Fruit fly (Drosophila melanogaster) whole organism, prepupa: Measurements from ENCODE around the gene CG33490.

ENCODE experiments used
- Blimp-1 ChIP-seq: fragments of 200-800 bp; sonication (Bioruptor generic); optimal IDR thresholded peaks from 3 replicates; lab custom pipeline; 2017; ENCODE audit warnings: missing biosample characterization, missing genetic modification characterization, mild to moderate bottlenecking, moderate library complexity, missing genetic modification reagents
- CG10631 ChIP-seq: fragments of 200-800 bp; sonication (Bioruptor generic); optimal IDR thresholded peaks from 2 replicates; lab custom pipeline; 2016; ENCODE audit warnings: missing biosample characterization, missing genetic modification characterization
- CG11294 ChIP-seq: fragments of 200-800 bp; sonication (Bioruptor generic); IDR thresholded peaks from 2 replicates; pipeline ENCODE4 v1.3.6; 2022; ENCODE audit warnings: missing biosample characterization, missing genetic modification characterization
- CG11762 ChIP-seq: fragments of 200-800 bp; sonication (Bioruptor generic); optimal IDR thresholded peaks from 3 replicates; lab custom pipeline; 2016; ENCODE audit warnings: missing biosample characterization, missing genetic modification characterization; ENCODE audit not compliant: insufficient read depth
- CG11902 ChIP-seq: fragments of 200-800 bp; sonication (Bioruptor generic); optimal IDR thresholded peaks from 3 replicates; lab custom pipeline; 2016; ENCODE audit warnings: missing biosample characterization, missing genetic modification characterization
- CG15336 ChIP-seq: fragments of 200-800 bp; sonication (Bioruptor generic); IDR thresholded peaks from 2 replicates; pipeline ENCODE4 v1.3.6; 2022; ENCODE audit warnings: missing biosample characterization, missing genetic modification characterization
- CG16779 ChIP-seq: fragments of 200-800 bp; sonication (Bioruptor generic); optimal IDR thresholded peaks from 3 replicates; lab custom pipeline; 2017; ENCODE audit warnings: missing biosample characterization, mild to moderate bottlenecking, missing genetic modification characterization
- CG31627 ChIP-seq: fragments of 200-800 bp; sonication (Bioruptor generic); optimal IDR thresholded peaks from 3 replicates; lab custom pipeline; 2016; ENCODE audit warnings: missing biosample characterization, missing genetic modification characterization
- CG32006 ChIP-seq: fragments of 200-800 bp; sonication (Bioruptor generic); optimal IDR thresholded peaks from 3 replicates; lab custom pipeline; 2017; ENCODE audit warnings: missing biosample characterization, mild to moderate bottlenecking, missing genetic modification characterization
- CG34406 ChIP-seq: fragments of 200-800 bp; sonication (Bioruptor generic); optimal IDR thresholded peaks from 3 replicates; lab custom pipeline; 2016; ENCODE audit warnings: missing biosample characterization, missing genetic modification characterization
- CG3919 ChIP-seq: fragments of 200-800 bp; sonication (Bioruptor generic); optimal IDR thresholded peaks from 3 replicates; lab custom pipeline; 2016; ENCODE audit warnings: missing biosample characterization, missing genetic modification characterization
- CG4318 ChIP-seq: fragments of 200-800 bp; sonication (Bioruptor generic); optimal IDR thresholded peaks from 3 replicates; lab custom pipeline; 2017; ENCODE audit warnings: missing biosample characterization, mild to moderate bottlenecking, missing genetic modification characterization
- CG6163 ChIP-seq: fragments of 200-800 bp; sonication (Bioruptor generic); IDR thresholded peaks from 3 replicates; pipeline ENCODE4 v1.3.6; 2022; ENCODE audit warnings: missing biosample characterization, missing genetic modification characterization
- CG6276 ChIP-seq: fragments of 200-800 bp; sonication (Bioruptor generic); optimal IDR thresholded peaks from 2 replicates; lab custom pipeline; 2017; ENCODE audit warnings: missing biosample characterization, mild to moderate bottlenecking, missing genetic modification characterization
- CG6792 ChIP-seq: fragments of 200-800 bp; sonication (Bioruptor generic); optimal IDR thresholded peaks from 3 replicates; lab custom pipeline; 2016; ENCODE audit warnings: missing biosample characterization, missing genetic modification characterization
- CG6808 ChIP-seq: fragments of 200-800 bp; sonication (Bioruptor generic); optimal IDR thresholded peaks from 3 replicates; lab custom pipeline; 2017; ENCODE audit warnings: missing biosample characterization, missing genetic modification characterization, mild to moderate bottlenecking, moderate library complexity, missing genetic modification reagents
- CG8319 ChIP-seq: fragments of 200-800 bp; sonication (Bioruptor generic); optimal IDR thresholded peaks from 3 replicates; lab custom pipeline; 2016; ENCODE audit warnings: missing biosample characterization, missing genetic modification characterization
- CG8632 ChIP-seq: fragments of 200-800 bp; sonication (Bioruptor generic); optimal IDR thresholded peaks from 3 replicates; lab custom pipeline; 2016; ENCODE audit warnings: missing biosample characterization, missing genetic modification characterization
- CG9139 ChIP-seq: fragments of 200-800 bp; sonication (Bioruptor generic); optimal IDR thresholded peaks from 3 replicates; lab custom pipeline; 2017; ENCODE audit warnings: missing biosample characterization, mild to moderate bottlenecking, missing genetic modification characterization
- Hr38 ChIP-seq: sonication (Bioruptor generic); optimal IDR thresholded peaks from 2 replicates; lab custom pipeline; 2016; ENCODE audit warnings: missing biosample characterization, missing genetic modification characterization
- Hr39 ChIP-seq: fragments of 200-800 bp; sonication (Bioruptor generic); optimal IDR thresholded peaks from 2 replicates; lab custom pipeline; 2016; ENCODE audit warnings: missing biosample characterization, missing genetic modification characterization
- Hr4 ChIP-seq: fragments of 200-800 bp; sonication (Bioruptor generic); optimal IDR thresholded peaks from 3 replicates; lab custom pipeline; 2016; ENCODE audit warnings: missing biosample characterization, missing genetic modification characterization
- Lpt ChIP-seq: fragments of 200-800 bp; sonication (Bioruptor generic); optimal IDR thresholded peaks from 3 replicates; lab custom pipeline; 2016; ENCODE audit warnings: missing biosample characterization, missing genetic modification characterization
- OdsH ChIP-seq: fragments of 200-800 bp; sonication (Bioruptor generic); optimal IDR thresholded peaks from 3 replicates; lab custom pipeline; 2016; ENCODE audit warnings: missing biosample characterization, missing genetic modification characterization
- Sox102F ChIP-seq: fragments of 200-800 bp; sonication (Bioruptor generic); optimal IDR thresholded peaks from 2 replicates; lab custom pipeline; 2016; ENCODE audit warnings: missing biosample characterization, mild to moderate bottlenecking, missing genetic modification characterization
- Sox15 ChIP-seq: fragments of 200-800 bp; sonication (Bioruptor generic); optimal IDR thresholded peaks from 3 replicates; lab custom pipeline; 2016; ENCODE audit warnings: missing biosample characterization, missing genetic modification characterization
- achi ChIP-seq: fragments of 200-800 bp; sonication (Bioruptor generic); optimal IDR thresholded peaks from 3 replicates; lab custom pipeline; 2016; ENCODE audit warnings: missing biosample characterization, missing genetic modification characterization
- acj6 ChIP-seq: fragments of 200-800 bp; sonication (Bioruptor generic); optimal IDR thresholded peaks from 3 replicates; lab custom pipeline; 2016; ENCODE audit warnings: missing biosample characterization, missing genetic modification characterization
- dac ChIP-seq: fragments of 200-800 bp; sonication (Bioruptor generic); optimal IDR thresholded peaks from 2 replicates; lab custom pipeline; 2017; ENCODE audit warnings: missing biosample characterization, mild to moderate bottlenecking, missing genetic modification characterization
- dsx ChIP-seq: fragments of 200-800 bp; optimal IDR thresholded peaks from 3 replicates; lab custom pipeline; 2019; ENCODE audit warnings: missing biosample characterization, mild to moderate bottlenecking, missing genetic modification characterization, moderate library complexity; ENCODE audit not compliant: poor library complexity, severe bottlenecking
- fd85E ChIP-seq: fragments of 200-800 bp; sonication (Bioruptor generic); optimal IDR thresholded peaks from 3 replicates; lab custom pipeline; 2016; ENCODE audit warnings: missing biosample characterization, missing genetic modification characterization
- fkh ChIP-seq: fragments of 200-800 bp; sonication (Bioruptor generic); optimal IDR thresholded peaks from 3 replicates; lab custom pipeline; 2017; ENCODE audit warnings: missing biosample characterization, mild to moderate bottlenecking, missing genetic modification characterization, moderate library complexity
- lz ChIP-seq: fragments of 200-800 bp; sonication (Bioruptor generic); optimal IDR thresholded peaks from 3 replicates; lab custom pipeline; 2016; ENCODE audit warnings: missing biosample characterization, missing genetic modification characterization
- net ChIP-seq: fragments of 200-800 bp; sonication (Bioruptor generic); optimal IDR thresholded peaks from 3 replicates; lab custom pipeline; 2016; ENCODE audit warnings: missing biosample characterization, missing genetic modification characterization
- pdm3 ChIP-seq: fragments of 200-800 bp; sonication (Bioruptor generic); optimal IDR thresholded peaks from 3 replicates; lab custom pipeline; 2016; ENCODE audit warnings: missing biosample characterization, missing genetic modification characterization
- spab ChIP-seq: fragments of 200-800 bp; sonication (Bioruptor generic); optimal IDR thresholded peaks from 2 replicates; lab custom pipeline; 2017; ENCODE audit warnings: missing biosample characterization, mild to moderate bottlenecking, missing genetic modification characterization, missing genetic modification reagents
- ss ChIP-seq, 2 experiments: fragments of 200-800 bp; sonication (Bioruptor generic); optimal IDR thresholded peaks; 2 replicates in 1 of 2; 3 replicates in 1 of 2; lab custom pipeline; 2017 to 2018; ENCODE audit warnings: mild to moderate bottlenecking in 2 of 2, missing biosample characterization in 2 of 2, missing genetic modification characterization in 2 of 2, moderate library complexity in 1 of 2
- svp ChIP-seq: fragments of 200-800 bp; sonication (Bioruptor generic); peaks from one replicate; lab custom pipeline; 2016; ENCODE audit warnings: missing biosample characterization, missing genetic modification characterization
- topi ChIP-seq: fragments of 200-800 bp; sonication (Bioruptor generic); optimal IDR thresholded peaks from 3 replicates; lab custom pipeline; 2016; ENCODE audit warnings: missing biosample characterization, missing genetic modification characterization

CG33490 gene

DNA sequence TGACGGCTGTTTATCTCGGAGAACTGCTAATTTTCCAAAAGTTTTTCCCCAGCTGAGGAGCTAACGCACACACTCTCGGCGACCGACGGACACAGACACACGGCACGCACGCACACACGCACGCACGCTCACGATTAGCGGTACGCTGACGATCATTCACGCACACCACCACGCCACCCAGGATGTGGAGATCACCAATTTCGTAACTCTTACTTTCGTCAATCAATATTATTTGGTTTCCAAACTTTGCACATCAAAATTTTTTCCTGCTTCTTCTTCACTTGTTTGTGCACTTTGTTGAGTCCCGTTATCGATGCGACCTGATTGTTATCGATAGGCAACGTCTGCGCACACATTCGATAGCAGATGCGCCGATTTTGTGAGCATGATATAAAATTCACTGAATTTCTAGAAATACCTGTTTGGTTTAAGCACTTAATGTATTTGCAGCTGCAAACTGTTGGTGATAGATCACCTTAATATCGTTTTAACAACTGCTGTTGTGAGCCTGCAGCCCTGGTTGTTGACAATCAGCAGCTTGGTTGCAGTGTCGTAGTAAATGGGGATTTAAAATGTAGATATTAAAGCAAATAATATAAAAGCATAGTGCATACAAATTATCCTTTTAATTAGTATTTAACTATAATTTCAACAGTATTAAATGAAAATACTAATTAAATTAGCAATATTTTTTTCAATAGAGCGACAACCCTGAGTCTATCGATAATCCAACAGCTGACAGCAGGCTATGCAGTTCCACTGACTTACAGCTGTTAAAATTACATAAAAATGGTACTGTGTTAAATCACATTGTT lies 12.3 kb downstream of the CG33490 start, which contains the start of the genes CG7394 and Mob2 (continued):
- TF ChIP-seq CG34406 (GFP tag; lab: Kevin White, UChicago) (peak; percentile 89), ss (GFP tag; optimal IDR thresholded peaks at IDR 0.05; lab: Kevin White, UChicago) (peak; percentile 48 to 69), achi (GFP tag; lab: Kevin White, UChicago) (peak; percentile 93), CG11762 (GFP tag; lab: Kevin White, UChicago) (peak; percentile 68), CG6808 (GFP tag; lab: Kevin White, UChicago) (peak; percentile 70), CG6276 (GFP tag; lab: Kevin White, UChicago) (peak; percentile 27), CG16779 (tag; lab: Kevin White, UChicago) (no peak), spab (GFP tag; lab: Kevin White, UChicago) (peak; percentile 40), Sox15 (GFP tag; lab: Kevin White, UChicago) (peak; percentile 81), Hr38 (GFP tag; lab: Kevin White, UChicago) (peak; percentile 53), CG8319 (GFP tag; lab: Kevin White, UChicago) (peak; percentile 74), CG3919 (peak; percentile 89), CG15336 (peak; percentile 89), Blimp-1 (GFP tag; lab: Kevin White, UChicago) (peak; percentile 46), Sox102F (peak; percentile 90), fd85E (peak; percentile 63), CG11902 (GFP tag; lab: Kevin White, UChicago) (peak; percentile 78), Hr4 (GFP tag; lab: Kevin White, UChicago) (peak; percentile 93), CG31627 (GFP tag; lab: Kevin White, UChicago) (peak; percentile 88), CG32006 (GFP tag; lab: Kevin White, UChicago) (peak; percentile 84), fkh (peak; percentile 86), CG6792 (peak; percentile 83), Lpt (GFP tag; lab: Kevin White, UChicago) (peak; percentile 60), pdm3 (peak; percentile 92), acj6 (GFP tag; lab: Kevin White, UChicago) (peak; percentile 91), dac (peak; percentile 48), dsx (GFP tag; lab: Kevin White, UChicago) (peak; percentile 80), CG6163 (GFP tag; lab: Robert Waterston, UW) (peak; percentile 94), CG9139 (GFP tag; lab: Kevin White, UChicago) (no peak), CG10631 (peak; percentile 89), CG4318 (peak; percentile 78)

DNA sequence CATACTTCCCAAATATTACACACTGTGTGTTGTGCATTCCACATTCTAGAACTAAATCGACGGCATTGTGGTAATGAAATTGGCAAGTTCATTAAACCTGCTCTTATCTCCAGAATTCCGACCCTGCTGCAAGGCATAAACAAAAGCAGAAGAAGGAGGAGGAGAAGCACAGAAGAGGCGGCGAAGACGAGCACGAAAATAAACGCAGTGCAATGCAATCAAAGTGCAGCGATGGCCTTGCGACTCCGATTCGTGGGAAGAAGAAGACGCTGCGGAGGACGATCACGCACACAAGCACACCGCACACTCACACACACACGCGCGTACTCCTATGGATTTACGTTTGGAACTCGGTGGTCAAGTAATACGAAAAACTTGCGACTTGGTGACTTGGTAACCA lies 13.6 kb downstream of the CG33490 start:
- TF ChIP-seq CG6163 (GFP tag; lab: Robert Waterston, UW) = peak; percentile 34; the same call in 2 of the 3 replicates
- peak; percentile 33 for TF ChIP-seq Hr39 (GFP tag; lab: Kevin White, UChicago)
- no peak for TF ChIP-seq topi (GFP tag; lab: Kevin White, UChicago)
- TF ChIP-seq net (GFP tag; lab: Kevin White, UChicago) = no peak
- no peak for TF ChIP-seq achi (GFP tag; lab: Kevin White, UChicago)
- TF ChIP-seq lz (GFP tag; lab: Kevin White, UChicago) = no peak
- TF ChIP-seq OdsH (GFP tag; lab: Kevin White, UChicago) = no peak
- TF ChIP-seq ss (GFP tag; optimal IDR thresholded peaks at IDR 0.05; lab: Kevin White, UChicago) = peak; percentile 15 to 30
- no peak for TF ChIP-seq CG6276 (GFP tag; lab: Kevin White, UChicago)
- no peak for TF ChIP-seq CG8632 (GFP tag; lab: Kevin White, UChicago)
- TF ChIP-seq svp = peak; percentile 98
- TF ChIP-seq Sox15 (GFP tag; lab: Kevin White, UChicago) = no peak
- no peak for TF ChIP-seq CG3919
- no peak for TF ChIP-seq CG10631
- no peak for TF ChIP-seq CG11294 (GFP tag; lab: Robert Waterston, UW)
